Worm (Caenorhabditis elegans) whole organism, mixed stage, embryonic: Measurements from ENCODE around the gene C54D10.3.
"Not testable (repeated sequence)": the region's sequence is repeated elsewhere in the genome, so short reads cannot be mapped to it uniquely, and the experiment has no call there.

Experiments
- ces-1 ChIP-seq: fragments of 150-350 bp; optimal IDR thresholded peaks from 2 replicates; lab custom pipeline; 2014; ENCODE audit warnings: missing biosample characterization, missing genetic modification reagents, missing genetic modification characterization
- elt-1 ChIP-seq: sonication (generic microtip); optimal IDR thresholded peaks from 2 replicates; lab custom pipeline; 2017; ENCODE audit warnings: missing genetic modification characterization, mild to moderate bottlenecking, missing compliant biosample characterization, antibody characterized with exemption, moderate library complexity, borderline replicate concordance; ENCODE audit not compliant: insufficient read depth
- lsy-2 ChIP-seq: fragments of 150-350 bp; optimal IDR thresholded peaks from 2 replicates; lab custom pipeline; 2014; ENCODE audit warnings: missing biosample characterization, missing genetic modification characterization
- nhr-76 ChIP-seq: sonication (generic microtip); optimal IDR thresholded peaks from 2 replicates; lab custom pipeline; 2017; ENCODE audit warnings: missing biosample characterization, missing genetic modification characterization
- pha-4 ChIP-seq: fragments of 150-350 bp; optimal IDR thresholded peaks from 2 replicates; lab custom pipeline; 2018; ENCODE audit warnings: missing biosample characterization, missing genetic modification reagents, missing genetic modification characterization
- sem-2 ChIP-seq: fragments of 200-800 bp; sonication (Bioruptor generic); optimal IDR thresholded peaks from 2 replicates; lab custom pipeline; 2018; ENCODE audit warnings: mild to moderate bottlenecking, missing genetic modification characterization, missing compliant biosample characterization
- ztf-11 ChIP-seq: fragments of 150-350 bp; optimal IDR thresholded peaks from 2 replicates; lab custom pipeline; 2014; ENCODE audit warnings: missing biosample characterization, missing genetic modification characterization

DNA sequence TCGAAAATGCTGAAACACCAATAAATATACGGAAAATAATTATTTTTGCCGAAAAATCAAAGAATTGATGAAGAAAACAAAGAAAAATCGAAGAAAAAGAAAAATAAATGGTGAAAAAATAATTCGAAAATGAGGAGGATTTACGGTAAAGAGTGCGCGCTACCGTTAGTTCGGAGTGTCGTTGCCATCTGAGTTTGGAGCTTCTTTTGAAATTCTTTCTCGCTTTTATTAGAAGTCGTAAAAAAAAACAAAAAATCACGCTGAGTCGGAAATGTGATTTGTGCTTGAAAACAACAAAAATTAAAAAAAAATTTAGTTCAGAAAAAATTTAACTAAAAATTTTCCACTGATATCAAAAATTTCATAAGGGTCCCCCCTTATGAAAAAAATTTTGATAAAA, 44.1 kb upstream of the C54D10.3 start, which contains the start of gene F23H12.10:
- not testable (repeated sequence) for TF ChIP-seq nhr-76 (tag; lab: Kevin White, UChicago); elt-1 (tag; lab: Kevin White, UChicago); ces-1 (GFP tag; lab: Kevin White, UChicago); pha-4; ztf-11; lsy-2 (tag; lab: Kevin White, UChicago); sem-2 (GFP tag; lab: Kevin White, UChicago)
